Worm (Caenorhabditis elegans) whole organism, young adult: ENCODE data around the gene F01D5.10.
"Not testable (repeated sequence)": the region's sequence is repeated elsewhere in the genome, so short reads cannot be mapped to it uniquely, and the experiment has no call there.

Experiments
- B0035.1 ChIP-seq: sonication (generic microtip); optimal IDR thresholded peaks from 2 replicates; lab custom pipeline; 2016; ENCODE audit warnings: missing genetic modification characterization, mild to moderate bottlenecking, missing compliant biosample characterization, missing genotype, missing genetic modification reagents
- C17E4.6 ChIP-seq: fragments of 200-800 bp; sonication (Bioruptor generic); IDR thresholded peaks from 2 replicates; pipeline ENCODE4 v1.3.6; 2022; ENCODE audit warnings: missing genetic modification reagents, missing genetic modification characterization, missing compliant biosample characterization
- F33H1.4 ChIP-seq: fragments of 200-800 bp; sonication (Bioruptor generic); IDR thresholded peaks from 2 replicates; pipeline ENCODE4 v1.3.6; 2022; ENCODE audit warnings: missing genetic modification reagents, missing genetic modification characterization, missing compliant biosample characterization
- F37B4.10 ChIP-seq: fragments of 200-800 bp; sonication (Bioruptor generic); IDR thresholded peaks from 2 replicates; pipeline ENCODE4 v1.3.6; 2022; ENCODE audit warnings: missing genetic modification characterization, missing compliant biosample characterization
- F39B2.1 ChIP-seq: fragments of 200-800 bp; sonication (Bioruptor generic); IDR thresholded peaks from 2 replicates; pipeline ENCODE4 v1.3.6; 2022; ENCODE audit warnings: missing genetic modification reagents, missing genetic modification characterization, missing compliant biosample characterization
- F55B11.4 ChIP-seq: sonication (generic microtip); optimal IDR thresholded peaks from 2 replicates; lab custom pipeline; 2016; ENCODE audit warnings: missing compliant biosample characterization, missing genetic modification characterization, borderline replicate concordance; ENCODE audit not compliant: insufficient read depth
- K11D2.4 ChIP-seq: fragments of 200-800 bp; sonication (Bioruptor generic); IDR thresholded peaks from 2 replicates; pipeline ENCODE4 v1.3.6; 2022; ENCODE audit warnings: missing genetic modification reagents, missing genetic modification characterization, missing compliant biosample characterization
- K12H6.12 ChIP-seq: fragments of 200-800 bp; sonication (Bioruptor generic); optimal IDR thresholded peaks from 2 replicates; lab custom pipeline; 2018; ENCODE audit warnings: mild to moderate bottlenecking, missing genetic modification characterization, missing compliant biosample characterization
- T07F8.4 ChIP-seq: sonication (generic microtip); optimal IDR thresholded peaks from 2 replicates; lab custom pipeline; 2016; ENCODE audit warnings: mild to moderate bottlenecking, missing genetic modification characterization, moderate library complexity, missing compliant biosample characterization
- Y95B8A.8 ChIP-seq: fragments of 200-800 bp; sonication (Bioruptor generic); IDR thresholded peaks from 2 replicates; pipeline ENCODE4 v1.3.6; 2022; ENCODE audit warnings: missing genetic modification reagents, missing genetic modification characterization, missing compliant biosample characterization
- ZK185.1 ChIP-seq: sonication (generic microtip); optimal IDR thresholded peaks from 2 replicates; lab custom pipeline; 2016; ENCODE audit warnings: mild to moderate bottlenecking, missing genetic modification characterization, missing compliant biosample characterization; ENCODE audit not compliant: poor library complexity, severe bottlenecking
- bed-1 ChIP-seq: fragments of 200-800 bp; sonication (Bioruptor generic); IDR thresholded peaks from 2 replicates; pipeline ENCODE4 v1.3.6; 2022; ENCODE audit warnings: missing genetic modification reagents, missing genetic modification characterization, missing compliant biosample characterization
- ccch-3 ChIP-seq: fragments of 200-800 bp; sonication (Bioruptor generic); optimal IDR thresholded peaks from 2 replicates; lab custom pipeline; 2018; ENCODE audit warnings: mild to moderate bottlenecking, missing genetic modification characterization, missing compliant biosample characterization
- cebp-1 ChIP-seq, 2 experiments: fragments of 200-800 bp in 1 of 2; sonication (Bioruptor generic) in 1 of 2; sonication (generic microtip) in 1 of 2; IDR thresholded peaks in 1 of 2; optimal IDR thresholded peaks in 1 of 2; 2 replicates each; pipeline versions ENCODE4 v1.3.6 to Lab custom; 2017 to 2022; ENCODE audit warnings: missing compliant biosample characterization in 2 of 2, missing genetic modification characterization in 2 of 2, mild to moderate bottlenecking in 1 of 2, missing genetic modification reagents in 1 of 2, moderate library complexity in 1 of 2
- ceh-27 ChIP-seq: fragments of 200-800 bp; sonication (Bioruptor generic); optimal IDR thresholded peaks from 2 replicates; lab custom pipeline; 2018; ENCODE audit warnings: mild to moderate bottlenecking, missing genetic modification characterization, moderate library complexity, missing compliant biosample characterization
- dpff-1 ChIP-seq: sonication (generic microtip); optimal IDR thresholded peaks from 2 replicates; lab custom pipeline; 2017; ENCODE audit warnings: mild to moderate bottlenecking, missing genetic modification characterization, missing compliant biosample characterization
- dpl-1 ChIP-seq: fragments of 150-350 bp; optimal IDR thresholded peaks from 2 replicates; lab custom pipeline; 2014; ENCODE audit warnings: missing biosample characterization, missing genetic modification reagents, missing genetic modification characterization
- efl-1 ChIP-seq: fragments of 150-350 bp; optimal IDR thresholded peaks from 2 replicates; lab custom pipeline; 2014; ENCODE audit warnings: missing biosample characterization, missing genetic modification reagents, missing genetic modification characterization
- egrh-3 ChIP-seq: fragments of 200-800 bp; sonication (Bioruptor generic); IDR thresholded peaks from 2 replicates; pipeline ENCODE4 v1.3.6; 2022; ENCODE audit warnings: missing genetic modification reagents, missing genetic modification characterization, missing compliant biosample characterization
- ekl-4 ChIP-seq: fragments of 200-800 bp; sonication (Bioruptor generic); IDR thresholded peaks from 2 replicates; pipeline ENCODE4 v1.3.6; 2022; ENCODE audit warnings: missing genetic modification reagents, missing genetic modification characterization, missing compliant biosample characterization
- fkh-3 ChIP-seq: sonication (generic microtip); optimal IDR thresholded peaks from 2 replicates; lab custom pipeline; 2016; ENCODE audit warnings: mild to moderate bottlenecking, missing genetic modification characterization, missing compliant biosample characterization
- hlh-12 ChIP-seq: sonication (generic microtip); optimal IDR thresholded peaks from 2 replicates; lab custom pipeline; 2016; ENCODE audit warnings: missing genetic modification characterization, missing compliant biosample characterization
- hmg-1.2 ChIP-seq: fragments of 200-800 bp; sonication (Bioruptor generic); IDR thresholded peaks from 2 replicates; pipeline ENCODE4 v1.3.6; 2022; ENCODE audit warnings: missing genetic modification reagents, missing genetic modification characterization, missing compliant biosample characterization
- hsf-1 ChIP-seq: fragments of 200-800 bp; sonication (Bioruptor generic); IDR thresholded peaks from 2 replicates; pipeline ENCODE4 v1.3.6; 2022; ENCODE audit warnings: missing genetic modification reagents, missing genetic modification characterization, missing compliant biosample characterization
- lin-26 ChIP-seq: fragments of 200-800 bp; sonication (Bioruptor generic); IDR thresholded peaks from 2 replicates; pipeline ENCODE4 v1.3.6; 2022; ENCODE audit warnings: missing genetic modification reagents, missing genetic modification characterization, missing compliant biosample characterization
- lir-1 ChIP-seq: fragments of 200-800 bp; sonication (Bioruptor generic); conservative IDR thresholded peaks from 2 replicates; pipeline ENCODE4 v1.3.6; 2022; ENCODE audit warnings: missing genetic modification reagents, missing genetic modification characterization, missing compliant biosample characterization
- lsy-27 ChIP-seq: sonication (generic microtip); optimal IDR thresholded peaks from 2 replicates; lab custom pipeline; 2017; ENCODE audit warnings: missing genetic modification characterization, mild to moderate bottlenecking, missing compliant biosample characterization, antibody characterized with exemption, missing genotype, borderline replicate concordance; ENCODE audit not compliant: insufficient read depth
- madf-6 ChIP-seq: fragments of 200-800 bp; sonication (Bioruptor generic); IDR thresholded peaks from 2 replicates; pipeline ENCODE4 v1.3.6; 2022; ENCODE audit warnings: missing genetic modification reagents, missing genetic modification characterization, missing compliant biosample characterization
- madf-8 ChIP-seq: fragments of 200-800 bp; sonication (Bioruptor generic); conservative IDR thresholded peaks from 2 replicates; pipeline ENCODE4 v1.3.6; 2022; ENCODE audit warnings: missing genetic modification reagents, missing genetic modification characterization, missing compliant biosample characterization
- mcd-1 ChIP-seq: fragments of 200-800 bp; sonication (Bioruptor generic); IDR thresholded peaks from 2 replicates; pipeline ENCODE4 v1.3.6; 2022; ENCODE audit warnings: missing genetic modification reagents, missing genetic modification characterization, missing compliant biosample characterization
- mes-4 ChIP-seq: sonication (generic microtip); optimal IDR thresholded peaks from 2 replicates; lab custom pipeline; 2016; ENCODE audit warnings: missing genotype, missing genetic modification characterization, missing compliant biosample characterization
- mxl-1 ChIP-seq: sonication (generic microtip); optimal IDR thresholded peaks from 2 replicates; lab custom pipeline; 2016; ENCODE audit warnings: missing genetic modification characterization, missing compliant biosample characterization
- nfya-2 ChIP-seq: fragments of 200-800 bp; sonication (Bioruptor generic); IDR thresholded peaks from 2 replicates; pipeline ENCODE4 v1.3.6; 2022; ENCODE audit warnings: missing genetic modification reagents, missing genetic modification characterization, missing compliant biosample characterization
- pbrm-1 ChIP-seq: fragments of 200-800 bp; sonication (Bioruptor generic); IDR thresholded peaks from 2 replicates; pipeline ENCODE4 v1.3.6; 2022; ENCODE audit warnings: missing genetic modification reagents, missing genetic modification characterization, missing compliant biosample characterization
- repo-1 ChIP-seq: sonication (generic microtip); optimal IDR thresholded peaks from 2 replicates; lab custom pipeline; 2017; ENCODE audit warnings: mild to moderate bottlenecking, missing genetic modification characterization, missing compliant biosample characterization
- sdz-38 ChIP-seq: sonication (generic microtip); optimal IDR thresholded peaks from 2 replicates; lab custom pipeline; 2016; ENCODE audit warnings: missing genotype, missing genetic modification characterization, missing compliant biosample characterization
- snpc-3.4 ChIP-seq: sonication (generic microtip); optimal IDR thresholded peaks from 2 replicates; lab custom pipeline; 2017; ENCODE audit warnings: missing genetic modification characterization, mild to moderate bottlenecking, missing compliant biosample characterization, antibody characterized with exemption, moderate library complexity, missing genotype, missing genetic modification reagents
- somi-1 ChIP-seq: fragments of 200-800 bp; sonication (Bioruptor generic); optimal IDR thresholded peaks from 2 replicates; lab custom pipeline; 2018; ENCODE audit warnings: mild to moderate bottlenecking, missing genetic modification characterization, missing compliant biosample characterization
- tbp1 ChIP-seq: fragments of 200-800 bp; sonication (Bioruptor generic); optimal IDR thresholded peaks from 2 replicates; lab custom pipeline; 2018; ENCODE audit warnings: mild to moderate bottlenecking, missing genetic modification characterization, missing compliant biosample characterization
- zfh-2 ChIP-seq: fragments of 200-800 bp; sonication (Bioruptor generic); conservative IDR thresholded peaks from 2 replicates; pipeline ENCODE4 v1.3.6; 2022; ENCODE audit warnings: missing genetic modification reagents, missing genetic modification characterization, missing compliant biosample characterization
- ztf-25 ChIP-seq: fragments of 200-800 bp; sonication (Bioruptor generic); IDR thresholded peaks from 2 replicates; pipeline ENCODE4 v1.3.6; 2022; ENCODE audit warnings: missing genetic modification reagents, missing genetic modification characterization, missing compliant biosample characterization

F01D5.10 gene

DNA sequence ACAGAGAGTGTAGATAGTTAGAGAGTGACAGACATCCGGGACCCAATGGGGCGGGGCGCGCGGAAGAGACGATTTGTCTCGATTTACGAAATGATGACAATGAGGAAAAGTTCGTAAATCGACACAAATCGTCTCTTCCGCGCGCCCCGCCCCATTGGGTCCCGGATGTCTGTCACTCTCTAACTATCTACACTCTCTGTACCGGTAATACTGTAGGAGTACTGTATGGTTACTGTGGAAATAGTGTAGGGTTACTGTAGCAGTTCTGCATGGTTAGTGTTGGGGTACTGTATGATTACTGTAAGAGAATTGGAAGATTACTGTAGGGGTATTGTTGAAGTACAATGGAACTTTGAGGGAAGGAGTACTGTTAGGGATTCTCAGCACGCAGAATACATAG lies at the start of gene F01D5.10:
Gene F01D5.10, minus strand, starts transcription at position 101 of the 400 bp plus-strand sequence.
- TF ChIP-seq Y95B8A.8; B0035.1 (tag; lab: Kevin White, UChicago); cebp-1 (GFP tag; IDR thresholded peaks at IDR 0.05; lab: Robert Waterston, UW); cebp-1 (tag; optimal IDR thresholded peaks at IDR 0.05; lab: Kevin White, UChicago): not testable (repeated sequence)

- TF ChIP-seq madf-8: no peak
Observed at ce11 chrII:14068607-14069006, 47.5 kb upstream of the F01D5.10 start, which contains the start of gene xrn-1. Gene xrn-1 (plus strand): TSS chrII:14068907.

ce11 chrII:14065486-14065885 lies 44.4 kb upstream of the F01D5.10 start:
- peak; percentile 88 for TF ChIP-seq zfh-2 (GFP tag; lab: Robert Waterston, UW)
- TF ChIP-seq ekl-4 (GFP tag; lab: Robert Waterston, UW): no peak
- 0 out of 2 replicates have a peak, but pooled peaks have one; percentile 39 for TF ChIP-seq lin-26
- TF ChIP-seq mcd-1 (GFP tag; lab: Robert Waterston, UW): 0 out of 2 replicates have a peak, but pooled peaks have one; percentile 15
- no peak for TF ChIP-seq T07F8.4 (tag; lab: Kevin White, UChicago)
- no peak for TF ChIP-seq hlh-12 (tag; lab: Kevin White, UChicago)
- TF ChIP-seq egrh-3 (GFP tag; lab: Robert Waterston, UW): peak; percentile 69; the same call in 1 of the 2 replicates
- TF ChIP-seq madf-6: peak; percentile 31; the same call in 1 of the 2 replicates
- no peak for TF ChIP-seq C17E4.6
- TF ChIP-seq F37B4.10 (GFP tag; lab: Robert Waterston, UW): no peak
- no peak for TF ChIP-seq nfya-2

DNA sequence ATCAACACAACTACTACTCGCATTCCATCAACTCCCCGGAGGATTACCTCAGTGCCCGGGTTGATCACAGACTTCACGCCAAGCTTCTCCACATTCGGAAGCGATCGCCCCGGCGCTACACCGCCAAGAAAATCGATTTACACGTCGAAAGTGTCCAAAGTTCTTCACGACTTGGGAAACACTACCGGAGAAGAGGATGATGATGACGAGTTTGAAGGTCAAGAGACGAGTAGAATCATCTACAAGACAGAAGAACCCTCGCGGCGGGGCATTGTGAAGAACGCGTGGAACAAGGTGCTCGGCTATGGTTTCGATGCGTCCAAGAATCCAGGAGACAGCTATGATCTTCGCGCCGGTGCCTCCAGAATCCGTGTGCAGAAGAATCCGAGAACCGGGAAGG lies 42.9 kb upstream of the F01D5.10 start:
- TF ChIP-seq F39B2.1 (no peak), ceh-27 (no peak), ZK185.1 (tag; lab: Kevin White, UChicago) (no peak), bed-1 (no peak), mes-4 (tag; lab: Kevin White, UChicago) (no peak), dpff-1 (tag; lab: Kevin White, UChicago) (no peak)
- TF ChIP-seq, all 124 proteins: peak for 0

DNA sequence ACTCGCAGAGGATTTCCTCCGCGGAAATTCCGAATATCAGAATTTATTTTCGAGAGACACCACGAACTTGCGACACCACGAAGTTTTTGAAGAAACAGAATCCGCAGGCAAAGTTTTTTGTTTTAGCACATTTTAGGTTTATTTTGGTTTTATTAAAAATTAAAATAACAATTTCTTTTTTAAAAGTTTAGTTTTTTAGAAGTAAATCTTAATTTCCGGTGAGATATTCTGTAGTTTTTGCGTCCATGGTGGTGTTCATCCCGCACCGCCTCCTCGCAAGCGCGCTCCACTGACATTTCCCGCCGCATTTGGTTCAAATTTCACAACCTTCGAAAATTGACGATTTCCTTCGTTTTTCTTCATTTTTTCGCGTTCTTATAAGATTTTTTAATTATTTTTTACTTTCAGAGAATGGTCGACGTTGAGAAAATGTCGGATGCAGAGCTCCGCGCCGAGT lies 41.9 kb upstream of the F01D5.10 start, which contains the start of gene lem-2:
Gene lem-2, plus strand, starts transcription at position 407 of the 457 bp plus-strand sequence.
- TF ChIP-seq efl-1 (GFP tag; lab: Kevin White, UChicago): peak; percentile 74
- no peak for TF ChIP-seq ztf-25
- TF ChIP-seq tbp1 (GFP tag; lab: Kevin White, UChicago): peak; percentile 56
- no peak for TF ChIP-seq mxl-1
- TF ChIP-seq ccch-3 (GFP tag; lab: Kevin White, UChicago): no peak
- TF ChIP-seq fkh-3 (tag; lab: Kevin White, UChicago): no peak
- TF ChIP-seq lir-1 (GFP tag; lab: Robert Waterston, UW): 0 out of 2 replicates have a peak, but pooled peaks have one; percentile 37
- peak; percentile 76 for TF ChIP-seq K12H6.12 (tag; lab: Kevin White, UChicago)
- no peak for TF ChIP-seq hsf-1
- no peak for TF ChIP-seq somi-1 (GFP tag; lab: Kevin White, UChicago)
- TF ChIP-seq dpl-1 (GFP tag; lab: Kevin White, UChicago): peak; percentile 49
- TF ChIP-seq pbrm-1 (GFP tag; lab: Robert Waterston, UW): peak; percentile 64; the same call in 1 of the 2 replicates
- TF ChIP-seq sdz-38 (tag; lab: Kevin White, UChicago): no peak
- TF ChIP-seq repo-1 (tag; lab: Kevin White, UChicago): no peak
- no peak for TF ChIP-seq snpc-3.4 (tag; lab: Kevin White, UChicago)
- no peak for TF ChIP-seq lsy-27 (tag; lab: Kevin White, UChicago)
- peak; percentile 74 for TF ChIP-seq ceh-27
- no peak for TF ChIP-seq hlh-12 (tag; lab: Kevin White, UChicago)
- peak; percentile 29; the same call in 1 of the 2 replicates for TF ChIP-seq hmg-1.2 (GFP tag; lab: Robert Waterston, UW)
- no peak for TF ChIP-seq Y95B8A.8
- TF ChIP-seq F55B11.4 (tag; lab: Kevin White, UChicago): no peak
- no peak for TF ChIP-seq dpff-1 (tag; lab: Kevin White, UChicago)
- no peak; the same call in 1 of the 2 replicates for TF ChIP-seq madf-8
- TF ChIP-seq K11D2.4: 0 out of 2 replicates have a peak, but pooled peaks have one; percentile 26
- TF ChIP-seq F33H1.4: peak; percentile 38; the same call in 1 of the 2 replicates
